Worm (Caenorhabditis elegans): Measurements from ENCODE around the gene ZK105.3.

ZK105.3 gene

DNA sequence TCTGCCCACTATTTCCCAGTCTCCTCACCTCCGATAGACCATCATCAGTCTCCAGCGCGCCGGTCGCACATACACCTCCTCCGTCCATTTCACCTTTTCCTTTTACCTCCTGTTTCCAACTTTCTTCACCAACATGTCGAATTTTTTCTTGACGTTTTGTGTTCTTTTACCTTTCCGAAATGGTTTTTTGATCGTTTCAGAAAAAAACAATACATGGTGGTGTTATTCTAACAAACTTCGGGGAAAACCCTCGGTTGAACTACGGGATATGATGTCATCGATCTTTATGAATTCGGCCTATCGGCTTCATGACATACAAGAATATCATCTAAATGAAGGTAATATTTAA, 31.7 kb downstream of the ZK105.3 start, which contains the start of gene Y97E10C.1:
Y97E10C.1 (plus strand) TSS at position 201 of the 349 bp plus-strand sequence.
- no peak for TF ChIP-seq sptf-1 (tag; optimal IDR thresholded peaks at IDR 0.05)
- TF ChIP-seq lsy-2 (tag; optimal IDR thresholded peaks at IDR 0.05), result no peak
- TF ChIP-seq pha-4 (tag; optimal IDR thresholded peaks at IDR 0.05), result no peak

DNA sequence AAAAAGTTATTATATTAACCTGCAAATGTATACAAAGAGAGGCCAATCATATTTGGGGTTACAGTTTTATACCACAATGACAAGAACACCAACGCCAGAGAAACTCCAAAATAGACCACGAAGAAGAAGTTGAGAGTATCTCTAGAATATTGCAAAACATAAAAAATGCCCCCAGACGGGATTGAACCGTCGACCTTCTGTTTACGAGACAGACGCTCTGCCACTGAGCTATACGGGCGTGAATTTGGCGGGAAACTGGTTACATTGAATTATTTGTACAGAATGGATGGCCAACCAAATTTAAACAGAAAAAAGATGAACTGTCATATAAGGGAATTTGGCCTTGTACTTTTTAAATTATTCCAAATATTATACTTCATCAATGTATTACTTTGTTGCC, 33.5 kb downstream of the ZK105.3 start:
- TF ChIP-seq ceh-83 (GFP tag; optimal IDR thresholded peaks at IDR 0.05) (peak; percentile 21), nhr-237 (tag; optimal IDR thresholded peaks at IDR 0.05) (no peak), sptf-1 (tag; optimal IDR thresholded peaks at IDR 0.05) (peak; percentile 34), hlh-1 (tag; optimal IDR thresholded peaks at IDR 0.05) (no peak), unc-39 (tag; optimal IDR thresholded peaks at IDR 0.05) (no peak), drap-1 (GFP tag; optimal IDR thresholded peaks at IDR 0.05) (peak; percentile 5), unc-62 (GFP tag; optimal IDR thresholded peaks at IDR 0.05) (no peak), nhr-28 (tag; optimal IDR thresholded peaks at IDR 0.05) (no peak), cnd-1 (tag; optimal IDR thresholded peaks at IDR 0.05) (no peak), mls-2 (tag; optimal IDR thresholded peaks at IDR 0.05) (peak; percentile 39)

DNA sequence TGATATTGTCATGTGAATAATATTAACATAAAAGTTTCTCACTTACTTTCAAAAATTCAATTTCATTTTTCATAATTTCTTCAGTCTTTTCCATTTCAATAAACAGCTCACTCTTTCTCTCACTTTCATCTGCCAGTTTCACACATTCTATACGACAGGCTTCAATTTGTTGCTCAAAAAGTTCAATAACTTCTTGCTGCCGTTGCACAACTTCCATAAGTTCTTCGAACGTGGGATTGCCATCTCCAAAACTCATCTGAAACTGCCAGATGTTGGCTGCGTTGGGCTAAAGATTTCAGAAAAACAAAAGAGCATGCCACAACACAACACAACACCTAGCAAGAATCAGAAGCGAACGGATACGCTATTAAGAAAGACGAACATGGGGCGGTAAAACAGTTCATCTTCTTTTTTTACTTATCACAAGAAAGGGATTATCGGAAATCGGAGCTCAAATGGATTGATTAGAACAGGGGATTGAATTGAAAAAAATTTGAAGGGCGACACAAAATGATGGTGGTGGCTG, 36.4 kb downstream of the ZK105.3 start:
- TF ChIP-seq snpc-4 (tag; optimal IDR thresholded peaks at IDR 0.05) (no peak), lsy-2 (tag; optimal IDR thresholded peaks at IDR 0.05) (no peak), M03D4.4 (tag; optimal IDR thresholded peaks at IDR 0.05) (no peak)

DNA sequence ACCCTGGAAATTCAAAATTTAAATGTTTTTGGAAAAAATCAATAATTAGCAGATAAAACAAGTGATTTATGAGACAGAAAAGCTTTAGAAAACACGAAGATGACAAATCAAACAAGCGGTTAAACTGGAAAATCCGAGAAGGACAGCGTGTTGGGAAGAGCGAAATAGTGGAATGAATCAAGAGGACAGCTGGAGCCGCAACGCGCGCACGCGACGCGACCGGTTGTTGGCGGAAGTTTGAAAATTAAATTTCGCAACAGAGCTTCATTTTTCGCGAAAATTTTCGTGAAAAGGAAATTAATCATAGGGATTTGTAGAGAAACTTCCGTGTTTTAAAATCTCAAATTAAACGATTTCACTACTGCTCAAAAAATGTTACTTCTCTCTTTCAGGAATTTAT, 38.0 kb downstream of the ZK105.3 start, which contains the start of gene clic-1:
clic-1 (minus strand) TSS at position 3 of the 400 bp plus-strand sequence.
- TF ChIP-seq mls-2 (tag; optimal IDR thresholded peaks at IDR 0.05) (peak; percentile 32), ham-2 (GFP tag; optimal IDR thresholded peaks at IDR 0.05) (peak; percentile 54), blmp-1 (tag; optimal IDR thresholded peaks at IDR 0.05) (no peak), unc-62 (GFP tag; optimal IDR thresholded peaks at IDR 0.05) (peak; percentile 44), elt-3 (tag; optimal IDR thresholded peaks at IDR 0.05) (no peak), mep-1 (tag; optimal IDR thresholded peaks at IDR 0.05) (peak; percentile 85), lin-32 (GFP tag; optimal IDR thresholded peaks at IDR 0.05) (no peak), sptf-1 (tag; optimal IDR thresholded peaks at IDR 0.05) (no peak), nhr-237 (tag; optimal IDR thresholded peaks at IDR 0.05) (peak; percentile 74), hlh-1 (tag; optimal IDR thresholded peaks at IDR 0.05) (peak; percentile 77), nhr-76 (tag; optimal IDR thresholded peaks at IDR 0.05) (no peak), unc-120 (tag; optimal IDR thresholded peaks at IDR 0.05; ENCODE audit: poor library complexity, severe bottlenecking) (no peak), bed-3 (GFP tag; optimal IDR thresholded peaks at IDR 0.05) (no peak), nhr-28 (tag; optimal IDR thresholded peaks at IDR 0.05) (no peak), flh-1 (GFP tag; optimal IDR thresholded peaks at IDR 0.05) (no peak), pha-4 (tag; optimal IDR thresholded peaks at IDR 0.05) (peak; percentile 58), ceh-43 (GFP tag; optimal IDR thresholded peaks at IDR 0.05) (no peak), sem-2 (GFP tag; optimal IDR thresholded peaks at IDR 0.05) (no peak), mab-5 (tag; optimal IDR thresholded peaks at IDR 0.05) (peak; percentile 41), ceh-39 (tag; optimal IDR thresholded peaks at IDR 0.05) (peak; percentile 57), drap-1 (GFP tag; optimal IDR thresholded peaks at IDR 0.05) (no peak), ces-1 (GFP tag; optimal IDR thresholded peaks at IDR 0.05) (peak; percentile 65), unc-39 (tag; optimal IDR thresholded peaks at IDR 0.05) (no peak), nhr-12 (tag; optimal IDR thresholded peaks at IDR 0.05) (no peak), ceh-83 (GFP tag; optimal IDR thresholded peaks at IDR 0.05) (no peak), elt-1 (tag; optimal IDR thresholded peaks at IDR 0.05; ENCODE audit: borderline replicate concordance, insufficient read depth) (no peak), cnd-1 (tag; optimal IDR thresholded peaks at IDR 0.05) (peak; percentile 52), lin-13 (tag; optimal IDR thresholded peaks at IDR 0.05) (peak; percentile 30), ztf-11 (tag; optimal IDR thresholded peaks at IDR 0.05) (no peak), lsy-2 (tag; optimal IDR thresholded peaks at IDR 0.05) (peak; percentile 56), snpc-4 (tag; optimal IDR thresholded peaks at IDR 0.05) (no peak)

DNA sequence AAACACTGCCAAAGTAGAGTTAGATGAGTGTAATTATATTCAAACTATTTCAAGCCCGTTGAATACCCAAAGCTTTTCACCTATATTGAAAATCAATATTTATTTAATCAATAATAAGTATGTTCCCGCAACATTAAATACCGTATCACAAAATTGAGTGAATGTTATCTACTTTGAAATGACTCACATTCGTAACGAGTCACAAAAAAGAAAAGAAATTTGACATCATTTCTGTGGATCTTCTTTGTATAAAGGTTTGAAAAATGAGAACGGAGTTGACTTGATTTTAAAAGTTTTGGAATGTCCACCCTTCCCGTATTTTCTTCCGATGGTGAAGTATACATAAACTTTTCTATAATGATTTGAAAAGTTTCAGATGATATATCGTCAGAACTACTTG, 38.4 kb downstream of the ZK105.3 start, which contains the start of gene srr-10:
srr-10 (plus strand) TSS at position 301 of the 400 bp plus-strand sequence.
- TF ChIP-seq nhr-12 (tag; optimal IDR thresholded peaks at IDR 0.05), result no peak
- TF ChIP-seq M03D4.4 (tag; optimal IDR thresholded peaks at IDR 0.05), result no peak
- TF ChIP-seq ceh-39 (tag; optimal IDR thresholded peaks at IDR 0.05), result no peak
- TF ChIP-seq zip-8 (tag; optimal IDR thresholded peaks at IDR 0.05), result no peak
- TF ChIP-seq flh-1 (GFP tag; optimal IDR thresholded peaks at IDR 0.05), result no peak
- no peak for TF ChIP-seq nhr-2 (tag; optimal IDR thresholded peaks at IDR 0.05)
- TF ChIP-seq hlh-1 (tag; optimal IDR thresholded peaks at IDR 0.05), result no peak
- no peak for TF ChIP-seq tbx-8 (GFP tag; optimal IDR thresholded peaks at IDR 0.05)
- TF ChIP-seq elt-3 (tag; optimal IDR thresholded peaks at IDR 0.05), result no peak
- no peak for TF ChIP-seq blmp-1 (tag; optimal IDR thresholded peaks at IDR 0.05)
- TF ChIP-seq lin-13 (tag; optimal IDR thresholded peaks at IDR 0.05), result no peak
- no peak for TF ChIP-seq cnd-1 (tag; optimal IDR thresholded peaks at IDR 0.05)
- TF ChIP-seq lsy-2 (tag; optimal IDR thresholded peaks at IDR 0.05), result no peak
- TF ChIP-seq pha-4 (tag; optimal IDR thresholded peaks at IDR 0.05), result no peak
- no peak for TF ChIP-seq bed-3 (GFP tag; optimal IDR thresholded peaks at IDR 0.05)
- no peak for TF ChIP-seq nhr-237 (tag; optimal IDR thresholded peaks at IDR 0.05)
- no peak for TF ChIP-seq ces-1 (GFP tag; optimal IDR thresholded peaks at IDR 0.05)
